Worm (Caenorhabditis elegans) whole organism, L4/young adult: Measurements from ENCODE around the gene Y9C12A.1.

Source experiments
- W03F9.2 ChIP-seq: fragments of 150-350 bp; optimal IDR thresholded peaks from 2 replicates; lab custom pipeline; 2014; ENCODE audit warnings: missing biosample characterization, missing genetic modification characterization
- him-1 ChIP-seq: sonication (generic microtip); optimal IDR thresholded peaks from 2 replicates; lab custom pipeline; 2016; ENCODE audit warnings: missing genotype, missing genetic modification reagents, missing genetic modification characterization, missing compliant biosample characterization

ce11 chrX:661727-662330, 20.8 kb downstream of the Y9C12A.1 start, which contains the start of gene rund-1:
- TF ChIP-seq him-1, result peak; percentile 54
- TF ChIP-seq W03F9.2 (tag; lab: Kevin White, UChicago), result no peak
